Fruit fly (Drosophila melanogaster) whole organism, embryonic: Measurements from ENCODE around the gene CG32170.
A peak's percentile ranks its signal among the peaks of the same experiment; 100 is the strongest.

Experiments
- Bgb ChIP-seq: fragments of 200-800 bp; sonication (Bioruptor generic); IDR thresholded peaks from 2 replicates; pipeline ENCODE4 v1.3.6; 2022; ENCODE audit warnings: missing biosample characterization, missing genetic modification characterization; ENCODE audit not compliant: partially characterized antibody
- CG10267 ChIP-seq: fragments of 200-800 bp; sonication (Bioruptor generic); optimal IDR thresholded peaks from 2 replicates; lab custom pipeline; 2018; ENCODE audit warnings: missing biosample characterization, mild to moderate bottlenecking, missing genetic modification characterization, moderate library complexity
- CG10274 ChIP-seq: fragments of 200-800 bp; sonication (Bioruptor generic); optimal IDR thresholded peaks from 3 replicates; lab custom pipeline; 2017; ENCODE audit warnings: missing biosample characterization, mild to moderate bottlenecking, missing genetic modification characterization
- CG11696 ChIP-seq: fragments of 200-800 bp; sonication (Bioruptor generic); IDR thresholded peaks from 2 replicates; pipeline ENCODE4 v1.3.6; 2022; ENCODE audit warnings: missing biosample characterization, missing genetic modification characterization
- CG13624 ChIP-seq: fragments of 200-800 bp; sonication (Bioruptor generic); optimal IDR thresholded peaks from 2 replicates; lab custom pipeline; 2016; ENCODE audit warnings: missing biosample characterization, missing genetic modification characterization
- CG14710 ChIP-seq: fragments of 200-800 bp; sonication (Bioruptor generic); optimal IDR thresholded peaks from 3 replicates; lab custom pipeline; 2019; ENCODE audit warnings: missing biosample characterization, mild to moderate bottlenecking, missing genetic modification characterization, moderate library complexity
- CG15514 ChIP-seq: fragments of 200-800 bp; sonication (Bioruptor generic); optimal IDR thresholded peaks from 3 replicates; lab custom pipeline; 2017; ENCODE audit warnings: missing biosample characterization, missing genetic modification characterization, mild to moderate bottlenecking, moderate library complexity, missing genetic modification reagents
- CG1603 ChIP-seq: fragments of 200-800 bp; sonication (Bioruptor generic); optimal IDR thresholded peaks from 2 replicates; lab custom pipeline; 2019; ENCODE audit warnings: missing biosample characterization, mild to moderate bottlenecking, missing genetic modification characterization, moderate library complexity
- CG17802 ChIP-seq: fragments of 200-800 bp; sonication (Bioruptor generic); optimal IDR thresholded peaks from 2 replicates; lab custom pipeline; 2018; ENCODE audit warnings: missing biosample characterization, mild to moderate bottlenecking, missing genetic modification characterization, moderate library complexity
- CG2120 ChIP-seq: fragments of 200-800 bp; sonication (Bioruptor generic); optimal IDR thresholded peaks from 3 replicates; lab custom pipeline; 2016; ENCODE audit warnings: missing biosample characterization, missing genetic modification characterization
- CG2129 ChIP-seq: fragments of 200-800 bp; sonication (Bioruptor generic); IDR thresholded peaks from 2 replicates; pipeline ENCODE4 v1.3.6; 2022; ENCODE audit warnings: missing biosample characterization, missing genetic modification characterization; ENCODE audit not compliant: partially characterized antibody
- CG3407 ChIP-seq: fragments of 200-800 bp; sonication (Bioruptor generic); optimal IDR thresholded peaks from 2 replicates; lab custom pipeline; 2018; ENCODE audit warnings: missing biosample characterization, mild to moderate bottlenecking, missing genetic modification characterization
- CG34224 ChIP-seq: fragments of 200-800 bp; sonication (Bioruptor generic); IDR thresholded peaks from 3 replicates; pipeline ENCODE4 v1.3.6; 2022; ENCODE audit warnings: missing biosample characterization, missing genetic modification characterization; ENCODE audit not compliant: partially characterized antibody
- CG34422 ChIP-seq: fragments of 200-800 bp; sonication (Bioruptor generic); IDR thresholded peaks from 3 replicates; pipeline ENCODE4 v1.3.6; 2022; ENCODE audit warnings: missing biosample characterization, missing genetic modification characterization
- CG3847 ChIP-seq: fragments of 200-800 bp; sonication (Bioruptor generic); IDR thresholded peaks from 2 replicates; pipeline ENCODE4 v1.3.6; 2022; ENCODE audit warnings: missing biosample characterization, missing genetic modification characterization
- CG4282 ChIP-seq: fragments of 200-800 bp; sonication (Bioruptor generic); optimal IDR thresholded peaks from 2 replicates; lab custom pipeline; 2016; ENCODE audit warnings: missing biosample characterization, missing genetic modification characterization
- CG6791 ChIP-seq: fragments of 200-800 bp; sonication (Bioruptor generic); IDR thresholded peaks from 3 replicates; pipeline ENCODE4 v1.3.6; 2022; ENCODE audit warnings: missing biosample characterization, missing genetic modification characterization; ENCODE audit not compliant: partially characterized antibody
- CG9932 ChIP-seq: fragments of 200-800 bp; sonication (Bioruptor generic); IDR thresholded peaks from 2 replicates; pipeline ENCODE4 v1.3.6; 2022; ENCODE audit warnings: missing biosample characterization, missing genetic modification characterization
- CrebB ChIP-seq: fragments of 200-800 bp; sonication (Bioruptor generic); optimal IDR thresholded peaks from 3 replicates; lab custom pipeline; 2018; ENCODE audit warnings: missing biosample characterization, mild to moderate bottlenecking, missing genetic modification characterization
- Doc3 ChIP-seq: fragments of 200-800 bp; sonication (Bioruptor generic); IDR thresholded peaks from 3 replicates; pipeline ENCODE4 v1.3.6; 2022; ENCODE audit warnings: missing biosample characterization, missing genetic modification characterization; ENCODE audit not compliant: partially characterized antibody
- Dref ChIP-seq: fragments of 200-800 bp; sonication (Bioruptor generic); IDR thresholded peaks from 2 replicates; pipeline ENCODE4 v1.3.6; 2022; ENCODE audit warnings: missing biosample characterization, missing genetic modification characterization
- Elba2 ChIP-seq: fragments of 200-800 bp; sonication (Bioruptor generic); optimal IDR thresholded peaks from 3 replicates; lab custom pipeline; 2016; ENCODE audit warnings: missing biosample characterization, missing genetic modification characterization
- HmgZ ChIP-seq: fragments of 200-800 bp; sonication (Bioruptor generic); optimal IDR thresholded peaks from 2 replicates; lab custom pipeline; 2018; ENCODE audit warnings: missing biosample characterization, mild to moderate bottlenecking, missing genetic modification characterization
- Hr3 ChIP-seq: fragments of 200-800 bp; sonication (Bioruptor generic); optimal IDR thresholded peaks from 3 replicates; lab custom pipeline; 2016; ENCODE audit warnings: missing biosample characterization, missing genetic modification characterization
- Lhr ChIP-seq: fragments of 200-800 bp; sonication (Bioruptor generic); optimal IDR thresholded peaks from 3 replicates; lab custom pipeline; 2017; ENCODE audit warnings: mild to moderate bottlenecking, missing biosample characterization, missing genetic modification reagents, missing genetic modification characterization
- MBD-R2 ChIP-seq: fragments of 200-800 bp; sonication (Bioruptor generic); IDR thresholded peaks from 2 replicates; pipeline ENCODE4 v1.3.6; 2022; ENCODE audit warnings: missing biosample characterization, missing genetic modification characterization
- Mad ChIP-seq: fragments of 200-800 bp; sonication (Bioruptor generic); optimal IDR thresholded peaks from 2 replicates; lab custom pipeline; 2016; ENCODE audit warnings: missing biosample characterization, missing genetic modification characterization
- Myb ChIP-seq: fragments of 200-800 bp; sonication (Bioruptor generic); optimal IDR thresholded peaks from 2 replicates; lab custom pipeline; 2016; ENCODE audit warnings: missing biosample characterization, missing genetic modification characterization
- NfI ChIP-seq: fragments of 200-800 bp; sonication (Bioruptor generic); optimal IDR thresholded peaks from 3 replicates; lab custom pipeline; 2018; ENCODE audit warnings: missing biosample characterization, mild to moderate bottlenecking, missing genetic modification characterization, moderate library complexity
- Opbp ChIP-seq: fragments of 200-800 bp; sonication (Bioruptor generic); IDR thresholded peaks from 3 replicates; pipeline ENCODE4 v1.3.6; 2022; ENCODE audit warnings: missing biosample characterization, missing genetic modification characterization; ENCODE audit not compliant: partially characterized antibody
- Scr ChIP-seq: fragments of 200-800 bp; sonication (Bioruptor generic); IDR thresholded peaks from 2 replicates; pipeline ENCODE4 v1.3.6; 2022; ENCODE audit warnings: missing biosample characterization, missing genetic modification characterization; ENCODE audit not compliant: partially characterized antibody
- ash1 ChIP-seq: fragments of 200-800 bp; sonication (Bioruptor generic); optimal IDR thresholded peaks from 2 replicates; lab custom pipeline; 2018; ENCODE audit warnings: missing biosample characterization, mild to moderate bottlenecking, missing genetic modification characterization
- ato ChIP-seq: fragments of 200-800 bp; sonication (Bioruptor generic); IDR thresholded peaks from 2 replicates; pipeline ENCODE4 v1.3.6; 2022; ENCODE audit warnings: missing biosample characterization, missing genetic modification characterization; ENCODE audit not compliant: partially characterized antibody
- eyg ChIP-seq: fragments of 200-800 bp; sonication (Bioruptor generic); optimal IDR thresholded peaks from 3 replicates; lab custom pipeline; 2016; ENCODE audit warnings: missing biosample characterization, missing genetic modification characterization
- fru ChIP-seq: fragments of >200 bp; optimal IDR thresholded peaks from 2 replicates; lab custom pipeline; 2017
- gcm ChIP-seq: fragments of 200-800 bp; sonication (Bioruptor generic); optimal IDR thresholded peaks from 2 replicates; lab custom pipeline; 2019; ENCODE audit warnings: missing biosample characterization, mild to moderate bottlenecking, missing genetic modification characterization, moderate library complexity
- grau ChIP-seq: fragments of 200-800 bp; optimal IDR thresholded peaks from 3 replicates; lab custom pipeline; 2019; ENCODE audit warnings: missing biosample characterization, mild to moderate bottlenecking, missing genetic modification characterization, moderate library complexity
- grn ChIP-seq: fragments of 200-800 bp; sonication (Bioruptor generic); optimal IDR thresholded peaks from 3 replicates; lab custom pipeline; 2017; ENCODE audit warnings: missing biosample characterization, missing genetic modification characterization
- gt ChIP-seq: fragments of 200-800 bp; sonication (Bioruptor generic); IDR thresholded peaks from 2 replicates; pipeline ENCODE4 v1.3.6; 2022; ENCODE audit warnings: missing biosample characterization, missing genetic modification characterization
- nmo ChIP-seq: fragments of 200-800 bp; sonication (Bioruptor generic); optimal IDR thresholded peaks from 2 replicates; lab custom pipeline; 2018; ENCODE audit warnings: missing biosample characterization, mild to moderate bottlenecking, missing genetic modification characterization, moderate library complexity
- pan ChIP-seq, 4 experiments: fragments of >200 bp in 3 of 4; fragments of 200-800 bp in 1 of 4; sonication (Bioruptor generic) in 1 of 4; optimal IDR thresholded peaks in 3 of 4; IDR thresholded peaks in 1 of 4; 2 replicates each; pipeline versions ENCODE4 v1.3.6 to Lab custom; 2017 to 2022; ENCODE audit warnings: missing biosample characterization in 2 of 4, missing genetic modification characterization in 2 of 4, mixed read lengths in 1 of 4
- sens ChIP-seq: fragments of 200-800 bp; sonication (Bioruptor generic); peaks from one replicate; lab custom pipeline; 2016; ENCODE audit warnings: missing biosample characterization, missing genetic modification characterization
- sens-2 ChIP-seq: fragments of 200-800 bp; sonication (Bioruptor generic); IDR thresholded peaks from 2 replicates; pipeline ENCODE4 v1.3.6; 2022; ENCODE audit warnings: missing biosample characterization, missing genetic modification characterization
- slbo ChIP-seq: fragments of 200-800 bp; sonication (Bioruptor generic); IDR thresholded peaks from 2 replicates; pipeline ENCODE4 v1.3.6; 2022; ENCODE audit warnings: missing biosample characterization, missing genetic modification characterization
- ssp ChIP-seq: fragments of 200-800 bp; sonication (Bioruptor generic); IDR thresholded peaks from 2 replicates; pipeline ENCODE4 v1.3.6; 2022; ENCODE audit warnings: missing biosample characterization, missing genetic modification characterization
- usp ChIP-seq: fragments of >200 bp; optimal IDR thresholded peaks from 2 replicates; lab custom pipeline; 2017; ENCODE audit warnings: missing biosample characterization, missing genetic modification characterization
- wek ChIP-seq: fragments of 200-800 bp; sonication (Bioruptor generic); optimal IDR thresholded peaks from 3 replicates; lab custom pipeline; 2018; ENCODE audit warnings: missing biosample characterization, mild to moderate bottlenecking, missing genetic modification characterization, moderate library complexity

CG32170 gene

dm6 chr3L:16853533-16854386 lies 23.3 kb upstream of the CG32170 start, which contains the start of gene sina (continued):
- TF ChIP-seq CG15514 (GFP tag; lab: Kevin White, UChicago) (peak; percentile 71), CG3407 (GFP tag; lab: Kevin White, UChicago) (no peak), NfI (peak; percentile 9), nmo (GFP tag; lab: Kevin White, UChicago) (peak; percentile 59), sens (GFP tag; lab: Kevin White, UChicago) (peak; percentile 79), CG1603 (tag; lab: Kevin White, UChicago) (peak; percentile 97), Hr3 (GFP tag; lab: Kevin White, UChicago) (no peak), CG34224 (GFP tag; lab: Robert Waterston, UW) (peak; percentile 84), gcm (GFP tag; lab: Kevin White, UChicago) (no peak), MBD-R2 (GFP tag; lab: Robert Waterston, UW) (peak; percentile 48), Doc3 (GFP tag; lab: Robert Waterston, UW) (peak; percentile 59; the same call in 1 of the 3 replicates), CG6791 (GFP tag; lab: Robert Waterston, UW) (peak; percentile 90), CG34422 (GFP tag; lab: Robert Waterston, UW) (peak; percentile 54; the same call in 1 of the 3 replicates), pan (optimal IDR thresholded peaks at IDR 0.05; lab: Kevin White, UChicago) (no peak), pan (GFP tag; optimal IDR thresholded peaks at IDR 0.05 in 1 of 2, IDR thresholded peaks at IDR 0.05 in 1 of 2) (peak in 1 of 2 experiments; percentile 19), Dref (GFP tag; lab: Robert Waterston, UW) (peak; percentile 98), Elba2 (peak; percentile 43), Lhr (GFP tag; lab: Kevin White, UChicago) (peak; percentile 61), grn (GFP tag; lab: Kevin White, UChicago) (no peak), CG17802 (no peak), CG11696 (GFP tag; lab: Robert Waterston, UW) (no peak), eyg (GFP tag; lab: Kevin White, UChicago) (no peak), wek (peak; percentile 2), gt (GFP tag; lab: Robert Waterston, UW) (no peak), fru (lab: Kevin White, UChicago) (no peak), HmgZ (tag; lab: Kevin White, UChicago) (peak; percentile 72), Mad (GFP tag; lab: Kevin White, UChicago) (no peak), CG13624 (peak; percentile 20), Bgb (GFP tag; lab: Robert Waterston, UW) (peak; percentile 88), CG2120 (GFP tag; lab: Kevin White, UChicago) (peak; percentile 35), ato (GFP tag; lab: Robert Waterston, UW) (peak; percentile 90), CG9932 (GFP tag; lab: Robert Waterston, UW) (no peak), ash1 (no peak), CG14710 (tag; lab: Kevin White, UChicago) (peak; percentile 78), CG3847 (peak; percentile 20; the same call in 1 of the 2 replicates), grau (tag; lab: Kevin White, UChicago) (peak; percentile 22), CrebB (no peak), Opbp (GFP tag; lab: Robert Waterston, UW) (peak; percentile 83), CG10267 (tag; lab: Kevin White, UChicago) (peak; percentile 68), CG10274 (no peak), sens-2 (GFP tag; lab: Robert Waterston, UW) (no peak), Myb (GFP tag; lab: Kevin White, UChicago) (peak; percentile 72), Scr (GFP tag; lab: Robert Waterston, UW) (peak; percentile 75), usp (GFP tag; lab: Kevin White, UChicago) (no peak), CG4282 (GFP tag; lab: Kevin White, UChicago) (no peak), ssp (GFP tag; lab: Robert Waterston, UW) (0 out of 2 replicates have a peak, but pooled peaks have one; percentile 26), slbo (GFP tag; lab: Robert Waterston, UW) (peak; percentile 8; the same call in 1 of the 2 replicates), CG2129 (GFP tag; lab: Robert Waterston, UW) (peak; percentile 25; the same call in 1 of the 2 replicates)
